Worm (Caenorhabditis elegans) whole organism, young adult: ENCODE measurements around the gene gstk-1.

Experiments
- B0261.1 ChIP-seq: sonication (generic microtip); optimal IDR thresholded peaks from 2 replicates; lab custom pipeline; 2016; ENCODE audit warnings: mild to moderate bottlenecking, missing genetic modification characterization, moderate library complexity, missing compliant biosample characterization
- B0336.3 ChIP-seq: fragments of 200-800 bp; sonication (Bioruptor generic); IDR thresholded peaks from 2 replicates; pipeline ENCODE4 v1.3.6; 2022; ENCODE audit warnings: missing genetic modification characterization, missing compliant biosample characterization
- F22D6.2 ChIP-seq: sonication (generic microtip); optimal IDR thresholded peaks from 2 replicates; lab custom pipeline; 2016; ENCODE audit warnings: mild to moderate bottlenecking, missing genetic modification characterization, missing compliant biosample characterization
- F33H1.4 ChIP-seq: fragments of 200-800 bp; sonication (Bioruptor generic); IDR thresholded peaks from 2 replicates; pipeline ENCODE4 v1.3.6; 2022; ENCODE audit warnings: missing genetic modification reagents, missing genetic modification characterization, missing compliant biosample characterization
- F39B2.1 ChIP-seq: fragments of 200-800 bp; sonication (Bioruptor generic); IDR thresholded peaks from 2 replicates; pipeline ENCODE4 v1.3.6; 2022; ENCODE audit warnings: missing genetic modification reagents, missing genetic modification characterization, missing compliant biosample characterization
- F52B5.7 ChIP-seq: sonication (generic microtip); optimal IDR thresholded peaks from 2 replicates; lab custom pipeline; 2016; ENCODE audit warnings: mild to moderate bottlenecking, missing genetic modification characterization, missing compliant biosample characterization
- K12H6.12 ChIP-seq: fragments of 200-800 bp; sonication (Bioruptor generic); optimal IDR thresholded peaks from 2 replicates; lab custom pipeline; 2018; ENCODE audit warnings: mild to moderate bottlenecking, missing genetic modification characterization, missing compliant biosample characterization
- T07F8.4 ChIP-seq: sonication (generic microtip); optimal IDR thresholded peaks from 2 replicates; lab custom pipeline; 2016; ENCODE audit warnings: mild to moderate bottlenecking, missing genetic modification characterization, moderate library complexity, missing compliant biosample characterization
- T26A5.8 ChIP-seq: sonication (generic microtip); optimal IDR thresholded peaks from 2 replicates; lab custom pipeline; 2016; ENCODE audit warnings: missing genetic modification characterization, missing compliant biosample characterization
- Y53G8AR.9 ChIP-seq: fragments of 200-800 bp; sonication (Bioruptor generic); conservative IDR thresholded peaks from 2 replicates; pipeline ENCODE4 v1.3.6; 2022; ENCODE audit warnings: missing genetic modification reagents, missing genetic modification characterization, missing compliant biosample characterization
- Y56A3A.18 ChIP-seq: fragments of 200-800 bp; sonication (Bioruptor generic); IDR thresholded peaks from 2 replicates; pipeline ENCODE4 v1.3.6; 2022; ENCODE audit warnings: missing genetic modification reagents, missing genetic modification characterization, missing compliant biosample characterization
- Y67H2A.10 ChIP-seq: fragments of 200-800 bp; sonication (Bioruptor generic); conservative IDR thresholded peaks from 2 replicates; pipeline ENCODE4 v1.3.6; 2022; ENCODE audit warnings: missing genetic modification reagents, missing genetic modification characterization, missing compliant biosample characterization
- Y95B8A.8 ChIP-seq: fragments of 200-800 bp; sonication (Bioruptor generic); IDR thresholded peaks from 2 replicates; pipeline ENCODE4 v1.3.6; 2022; ENCODE audit warnings: missing genetic modification reagents, missing genetic modification characterization, missing compliant biosample characterization
- ZK185.1 ChIP-seq: sonication (generic microtip); optimal IDR thresholded peaks from 2 replicates; lab custom pipeline; 2016; ENCODE audit warnings: mild to moderate bottlenecking, missing genetic modification characterization, missing compliant biosample characterization; ENCODE audit not compliant: poor library complexity, severe bottlenecking
- ama-1 ChIP-seq, 3 experiments: fragments of 150-350 bp in 1 of 3; sonication (generic microtip) in 2 of 3; optimal IDR thresholded peaks; 2 replicates each; lab custom pipeline; 2014 to 2018; ENCODE audit warnings: missing biosample characterization in 2 of 3, missing genetic modification characterization in 2 of 3, missing genetic modification reagents in 2 of 3
- attf-5 ChIP-seq: fragments of 200-800 bp; sonication (Bioruptor generic); optimal IDR thresholded peaks from 2 replicates; lab custom pipeline; 2018; ENCODE audit warnings: mild to moderate bottlenecking, missing genetic modification characterization, missing compliant biosample characterization
- cebp-1 ChIP-seq, 2 experiments: fragments of 200-800 bp in 1 of 2; sonication (Bioruptor generic) in 1 of 2; sonication (generic microtip) in 1 of 2; IDR thresholded peaks in 1 of 2; optimal IDR thresholded peaks in 1 of 2; 2 replicates each; pipeline versions ENCODE4 v1.3.6 to Lab custom; 2017 to 2022; ENCODE audit warnings: missing compliant biosample characterization in 2 of 2, missing genetic modification characterization in 2 of 2, mild to moderate bottlenecking in 1 of 2, missing genetic modification reagents in 1 of 2, moderate library complexity in 1 of 2
- cebp-2 ChIP-seq: fragments of 200-800 bp; sonication (Bioruptor generic); IDR thresholded peaks from 2 replicates; pipeline ENCODE4 v1.3.6; 2022; ENCODE audit warnings: missing genetic modification characterization, missing compliant biosample characterization
- ceh-27 ChIP-seq: fragments of 200-800 bp; sonication (Bioruptor generic); optimal IDR thresholded peaks from 2 replicates; lab custom pipeline; 2018; ENCODE audit warnings: mild to moderate bottlenecking, missing genetic modification characterization, moderate library complexity, missing compliant biosample characterization
- ceh-40 ChIP-seq: fragments of 200-800 bp; sonication (Bioruptor generic); IDR thresholded peaks from 2 replicates; pipeline ENCODE4 v1.3.6; 2022; ENCODE audit warnings: missing genetic modification characterization, missing compliant biosample characterization
- ceh-79 ChIP-seq: sonication (generic microtip); optimal IDR thresholded peaks from 2 replicates; lab custom pipeline; 2017; ENCODE audit warnings: mild to moderate bottlenecking, missing genetic modification characterization, missing compliant biosample characterization
- ceh-91 ChIP-seq: fragments of 200-800 bp; sonication (Bioruptor generic); IDR thresholded peaks from 2 replicates; pipeline ENCODE4 v1.3.6; 2022; ENCODE audit warnings: missing genetic modification reagents, missing genetic modification characterization, missing compliant biosample characterization
- dpff-1 ChIP-seq: sonication (generic microtip); optimal IDR thresholded peaks from 2 replicates; lab custom pipeline; 2017; ENCODE audit warnings: mild to moderate bottlenecking, missing genetic modification characterization, missing compliant biosample characterization
- egl-18 ChIP-seq: fragments of 200-800 bp; sonication (Bioruptor generic); IDR thresholded peaks from 2 replicates; pipeline ENCODE4 v1.3.6; 2022; ENCODE audit warnings: missing genetic modification reagents, missing genetic modification characterization, missing compliant biosample characterization
- him-1 ChIP-seq: sonication (generic microtip); optimal IDR thresholded peaks from 2 replicates; lab custom pipeline; 2016; ENCODE audit warnings: missing genotype, missing genetic modification reagents, missing genetic modification characterization, missing compliant biosample characterization
- hmg-1.2 ChIP-seq: fragments of 200-800 bp; sonication (Bioruptor generic); IDR thresholded peaks from 2 replicates; pipeline ENCODE4 v1.3.6; 2022; ENCODE audit warnings: missing genetic modification reagents, missing genetic modification characterization, missing compliant biosample characterization
- hmg-20 ChIP-seq: fragments of 200-800 bp; sonication (Bioruptor generic); IDR thresholded peaks from 2 replicates; pipeline ENCODE4 v1.3.6; 2022; ENCODE audit warnings: missing genetic modification reagents, missing genetic modification characterization, missing compliant biosample characterization
- let-526 ChIP-seq: fragments of 200-800 bp; sonication (Bioruptor generic); IDR thresholded peaks from 2 replicates; pipeline ENCODE4 v1.3.6; 2022; ENCODE audit warnings: missing genetic modification reagents, missing genetic modification characterization, missing compliant biosample characterization
- let-607 ChIP-seq, 2 experiments: fragments of 200-800 bp in 1 of 2; sonication (Bioruptor generic) in 1 of 2; sonication (generic microtip) in 1 of 2; optimal IDR thresholded peaks; 2 replicates each; lab custom pipeline; 2016 to 2018; ENCODE audit warnings: mild to moderate bottlenecking in 2 of 2, missing compliant biosample characterization in 2 of 2, missing genetic modification characterization in 2 of 2, moderate library complexity in 2 of 2, missing genotype in 1 of 2
- lin-35 ChIP-seq, 3 experiments: fragments of 150-350 bp in 2 of 3; sonication (generic microtip) in 1 of 3; optimal IDR thresholded peaks; 2 replicates each; lab custom pipeline; 2014 to 2018; ENCODE audit warnings: missing biosample characterization in 3 of 3, missing genetic modification characterization in 3 of 3, missing genetic modification reagents in 3 of 3
- lir-1 ChIP-seq: fragments of 200-800 bp; sonication (Bioruptor generic); conservative IDR thresholded peaks from 2 replicates; pipeline ENCODE4 v1.3.6; 2022; ENCODE audit warnings: missing genetic modification reagents, missing genetic modification characterization, missing compliant biosample characterization
- nhr-120 ChIP-seq: fragments of 200-800 bp; sonication (Bioruptor generic); IDR thresholded peaks from 2 replicates; pipeline ENCODE4 v1.3.6; 2022; ENCODE audit warnings: missing genetic modification characterization, missing compliant biosample characterization
- nhr-90 ChIP-seq: sonication (generic microtip); optimal IDR thresholded peaks from 2 replicates; lab custom pipeline; 2016; ENCODE audit warnings: missing genotype, mild to moderate bottlenecking, missing genetic modification characterization, missing compliant biosample characterization
- repo-1 ChIP-seq: sonication (generic microtip); optimal IDR thresholded peaks from 2 replicates; lab custom pipeline; 2017; ENCODE audit warnings: mild to moderate bottlenecking, missing genetic modification characterization, missing compliant biosample characterization
- snpc-4 ChIP-seq, 5 experiments: fragments of 150-350 bp in 1 of 5; sonication (generic microtip) in 4 of 5; optimal IDR thresholded peaks; 2 replicates each; lab custom pipeline; 2014 to 2018; ENCODE audit warnings: missing genetic modification characterization in 5 of 5, missing biosample characterization in 3 of 5, antibody characterized with exemption in 2 of 5, mild to moderate bottlenecking in 2 of 5, missing compliant biosample characterization in 2 of 5, missing genotype in 2 of 5, moderate library complexity in 2 of 5, missing genetic modification reagents in 1 of 5
- sptf-2 ChIP-seq: fragments of 200-800 bp; sonication (Bioruptor generic); optimal IDR thresholded peaks from 2 replicates; lab custom pipeline; 2018; ENCODE audit warnings: mild to moderate bottlenecking, missing genetic modification characterization, missing compliant biosample characterization
- tbp1 ChIP-seq: fragments of 200-800 bp; sonication (Bioruptor generic); optimal IDR thresholded peaks from 2 replicates; lab custom pipeline; 2018; ENCODE audit warnings: mild to moderate bottlenecking, missing genetic modification characterization, missing compliant biosample characterization
- tlf-1 ChIP-seq: fragments of 200-800 bp; sonication (Bioruptor generic); optimal IDR thresholded peaks from 2 replicates; lab custom pipeline; 2018; ENCODE audit warnings: mild to moderate bottlenecking, missing genetic modification characterization, missing compliant biosample characterization
- zfh-2 ChIP-seq: fragments of 200-800 bp; sonication (Bioruptor generic); conservative IDR thresholded peaks from 2 replicates; pipeline ENCODE4 v1.3.6; 2022; ENCODE audit warnings: missing genetic modification reagents, missing genetic modification characterization, missing compliant biosample characterization
- ztf-25 ChIP-seq: fragments of 200-800 bp; sonication (Bioruptor generic); IDR thresholded peaks from 2 replicates; pipeline ENCODE4 v1.3.6; 2022; ENCODE audit warnings: missing genetic modification reagents, missing genetic modification characterization, missing compliant biosample characterization
- ztf-26 ChIP-seq: sonication (generic microtip); optimal IDR thresholded peaks from 2 replicates; lab custom pipeline; 2017; ENCODE audit warnings: missing genetic modification characterization, missing compliant biosample characterization
- ztf-3 ChIP-seq: fragments of 200-800 bp; sonication (Bioruptor generic); optimal IDR thresholded peaks from 2 replicates; lab custom pipeline; 2018; ENCODE audit warnings: mild to moderate bottlenecking, missing genetic modification characterization, missing compliant biosample characterization

gstk-1 gene

ce11 chrII:9614728-9615127, 41.8 kb upstream of the gstk-1 start, which contains the start of gene hlh-6:
TSS of gene hlh-6 (minus strand) at chrII:9614828.
- no peak for TF ChIP-seq B0261.1 (tag; lab: Kevin White, UChicago)
- TF ChIP-seq attf-5 (GFP tag; lab: Kevin White, UChicago), result no peak
- no peak for TF ChIP-seq sptf-2 (GFP tag; lab: Kevin White, UChicago)
- no peak for TF ChIP-seq zfh-2 (GFP tag; lab: Robert Waterston, UW)
- no peak for TF ChIP-seq Y56A3A.18
- no peak for TF ChIP-seq cebp-1 (GFP tag; IDR thresholded peaks at IDR 0.05; lab: Robert Waterston, UW)
- TF ChIP-seq cebp-1 (tag; optimal IDR thresholded peaks at IDR 0.05; lab: Kevin White, UChicago), result no peak
- TF ChIP-seq hmg-1.2 (GFP tag; lab: Robert Waterston, UW), result no peak
- TF ChIP-seq dpff-1 (tag; lab: Kevin White, UChicago), result no peak
- no peak for TF ChIP-seq ztf-3 (GFP tag; lab: Kevin White, UChicago)
- TF ChIP-seq hmg-20 (GFP tag; lab: Robert Waterston, UW), result no peak
- no peak for TF ChIP-seq ceh-91 (GFP tag; lab: Robert Waterston, UW)
- no peak for TF ChIP-seq ztf-26 (tag; lab: Kevin White, UChicago)
- no peak for TF ChIP-seq K12H6.12 (tag; lab: Kevin White, UChicago)
- no peak for TF ChIP-seq F39B2.1 (GFP tag; lab: Robert Waterston, UW)
- no peak for TF ChIP-seq egl-18 (GFP tag; lab: Robert Waterston, UW)

ce11 chrII:9617039-9617901, 39.2 kb upstream of the gstk-1 start, which contains the start of gene hal-3:
TSS of gene hal-3 (minus strand) at chrII:9617125.
- TF ChIP-seq egl-18 (GFP tag; lab: Robert Waterston, UW) (0 out of 2 replicates have a peak, but pooled peaks have one; percentile 24), F52B5.7 (tag; lab: Kevin White, UChicago) (peak; percentile 22), snpc-4 (GFP tag; optimal IDR thresholded peaks at IDR 0.05; lab: Kevin White, UChicago) (no peak), snpc-4 (tag; optimal IDR thresholded peaks at IDR 0.05; lab: Kevin White, UChicago) (no peak), F33H1.4 (no peak), T07F8.4 (tag; lab: Kevin White, UChicago) (no peak), Y53G8AR.9 (GFP tag; lab: Robert Waterston, UW) (peak; percentile 73; the same call in 1 of the 2 replicates), Y67H2A.10 (no peak), let-607 (tag; optimal IDR thresholded peaks at IDR 0.05; lab: Kevin White, UChicago) (peak in 1 of 2 experiments; percentile 56), ceh-27 (GFP tag; lab: Kevin White, UChicago) (no peak), lir-1 (no peak), let-526 (GFP tag; lab: Robert Waterston, UW) (no peak), cebp-2 (GFP tag; lab: Robert Waterston, UW) (0 out of 2 replicates have a peak, but pooled peaks have one; percentile 59), ztf-25 (peak; percentile 52; the same call in 1 of the 2 replicates), nhr-90 (peak; percentile 24), F22D6.2 (tag; lab: Kevin White, UChicago) (no peak), ceh-79 (tag; lab: Kevin White, UChicago) (peak; percentile 46), attf-5 (GFP tag; lab: Kevin White, UChicago) (no peak), cebp-1 (GFP tag; IDR thresholded peaks at IDR 0.05; lab: Robert Waterston, UW) (no peak), cebp-1 (tag; optimal IDR thresholded peaks at IDR 0.05; lab: Kevin White, UChicago) (peak; percentile 61), repo-1 (peak; percentile 60), T26A5.8 (peak; percentile 1), Y95B8A.8 (GFP tag; lab: Robert Waterston, UW) (0 out of 2 replicates have a peak, but pooled peaks have one; percentile 52), him-1 (tag; lab: Kevin White, UChicago) (peak; percentile 23), ztf-26 (tag; lab: Kevin White, UChicago) (no peak), lin-35 (GFP tag; optimal IDR thresholded peaks at IDR 0.05; lab: Kevin White, UChicago) (no peak), tlf-1 (GFP tag; lab: Kevin White, UChicago) (peak; percentile 21), ceh-40 (GFP tag; lab: Robert Waterston, UW) (no peak), B0336.3 (GFP tag; lab: Robert Waterston, UW) (peak; percentile 76), K12H6.12 (tag; lab: Kevin White, UChicago) (no peak), tbp1 (GFP tag; lab: Kevin White, UChicago) (peak; percentile 20), ama-1 (optimal IDR thresholded peaks at IDR 0.05; lab: Kevin White, UChicago) (peak; percentile 77), ama-1 (GFP tag; optimal IDR thresholded peaks at IDR 0.05; lab: Kevin White, UChicago) (no peak), ZK185.1 (tag; lab: Kevin White, UChicago) (peak; percentile 36), nhr-120 (GFP tag; lab: Robert Waterston, UW) (no peak)
